Fruit fly (Drosophila melanogaster) whole organism, pupa: ENCODE results near the gene CG15382.

Experiments
- CG15710 ChIP-seq: fragments of 200-800 bp; sonication (Bioruptor generic); optimal IDR thresholded peaks from 2 replicates; lab custom pipeline; 2018; ENCODE audit warnings: missing biosample characterization, mild to moderate bottlenecking, missing genetic modification characterization, moderate library complexity
- CG32121 ChIP-seq: fragments of 200-800 bp; sonication (Bioruptor generic); IDR thresholded peaks from 2 replicates; pipeline ENCODE4 v1.3.6; 2022; ENCODE audit warnings: missing biosample characterization, missing genetic modification characterization
- CG34367 ChIP-seq: fragments of 200-800 bp; sonication (Bioruptor generic); optimal IDR thresholded peaks from 2 replicates; lab custom pipeline; 2018; ENCODE audit warnings: missing biosample characterization, mild to moderate bottlenecking, missing genetic modification characterization
- CG9948 ChIP-seq: fragments of 200-800 bp; sonication (Bioruptor generic); optimal IDR thresholded peaks from 2 replicates; lab custom pipeline; 2018; ENCODE audit warnings: missing biosample characterization, mild to moderate bottlenecking, missing genetic modification characterization, moderate library complexity
- D1 ChIP-seq: fragments of 200-800 bp; sonication (Bioruptor generic); optimal IDR thresholded peaks from 2 replicates; lab custom pipeline; 2018; ENCODE audit warnings: missing biosample characterization, mild to moderate bottlenecking, missing genetic modification characterization, moderate library complexity
- Ets98B ChIP-seq: fragments of 200-800 bp; sonication (Bioruptor generic); IDR thresholded peaks from 2 replicates; pipeline ENCODE4 v1.3.6; 2022; ENCODE audit warnings: missing biosample characterization, missing genetic modification characterization
- Pif1A ChIP-seq: fragments of 200-800 bp; sonication (Bioruptor generic); optimal IDR thresholded peaks from 3 replicates; lab custom pipeline; 2016; ENCODE audit warnings: missing biosample characterization, missing genetic modification characterization
- Pif1B ChIP-seq: fragments of 200-800 bp; sonication (Bioruptor generic); optimal IDR thresholded peaks from 3 replicates; lab custom pipeline; 2016; ENCODE audit warnings: missing biosample characterization, missing genetic modification characterization
- fd96Ca ChIP-seq: fragments of 200-800 bp; sonication (Bioruptor generic); IDR thresholded peaks from 3 replicates; pipeline ENCODE4 v1.3.6; 2022; ENCODE audit warnings: missing biosample characterization, missing genetic modification characterization

- peak; percentile 82 for TF ChIP-seq CG34367 (tag; lab: Kevin White, UChicago)
- peak; percentile 77 for TF ChIP-seq D1
- peak; percentile 86 for TF ChIP-seq Pif1B
- peak; percentile 91 for TF ChIP-seq Pif1A (GFP tag; lab: Kevin White, UChicago)
- TF ChIP-seq CG32121 (GFP tag; lab: Robert Waterston, UW): peak; percentile 90
- peak; percentile 88 for TF ChIP-seq CG15710 (tag; lab: Kevin White, UChicago)
- TF ChIP-seq fd96Ca: peak; percentile 89
- TF ChIP-seq CG9948 (tag; lab: Kevin White, UChicago): peak; percentile 93
- TF ChIP-seq Ets98B: peak; percentile 84
Measured at dm6 chr2L:2201107-2201561, 45.6 kb downstream of the CG15382 start.
